Fruit fly (Drosophila melanogaster) whole organism, prepupa: ENCODE data around the gene CG32270.

ENCODE experiments used
- CG1621 ChIP-seq: fragments of 200-800 bp; sonication (Bioruptor generic); optimal IDR thresholded peaks from 3 replicates; lab custom pipeline; 2018; ENCODE audit warnings: missing biosample characterization, mild to moderate bottlenecking, missing genetic modification characterization
- OdsH ChIP-seq: fragments of 200-800 bp; sonication (Bioruptor generic); optimal IDR thresholded peaks from 3 replicates; lab custom pipeline; 2016; ENCODE audit warnings: missing biosample characterization, missing genetic modification characterization
- dac ChIP-seq: fragments of 200-800 bp; sonication (Bioruptor generic); optimal IDR thresholded peaks from 2 replicates; lab custom pipeline; 2017; ENCODE audit warnings: missing biosample characterization, mild to moderate bottlenecking, missing genetic modification characterization
- esn ChIP-seq: fragments of 200-800 bp; sonication (Bioruptor generic); optimal IDR thresholded peaks from 2 replicates; lab custom pipeline; 2016; ENCODE audit warnings: missing biosample characterization, mild to moderate bottlenecking, missing genetic modification characterization, moderate library complexity
- fkh ChIP-seq: fragments of 200-800 bp; sonication (Bioruptor generic); optimal IDR thresholded peaks from 3 replicates; lab custom pipeline; 2017; ENCODE audit warnings: missing biosample characterization, mild to moderate bottlenecking, missing genetic modification characterization, moderate library complexity
- net ChIP-seq: fragments of 200-800 bp; sonication (Bioruptor generic); optimal IDR thresholded peaks from 3 replicates; lab custom pipeline; 2016; ENCODE audit warnings: missing biosample characterization, missing genetic modification characterization

DNA sequence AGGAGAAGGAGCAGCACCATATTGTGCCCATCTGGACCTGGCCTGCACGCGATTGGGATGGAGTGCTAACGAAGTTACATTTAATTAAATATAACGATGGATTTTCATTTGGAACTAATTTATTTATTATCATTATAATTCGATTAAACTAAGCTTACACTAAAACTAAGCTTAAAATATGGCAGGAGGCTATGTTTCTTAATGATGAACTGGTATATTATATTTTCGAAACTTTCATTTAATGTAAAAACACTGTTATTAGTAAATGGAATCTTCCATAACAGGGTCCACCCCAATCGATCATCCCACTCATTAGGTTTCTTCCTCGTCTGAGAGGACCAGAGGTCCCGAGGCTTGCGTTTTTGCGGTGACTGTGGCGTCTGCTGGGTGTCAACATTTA, 36.4 kb upstream of the CG32270 start:
- TF ChIP-seq esn (GFP tag; lab: Kevin White, UChicago) (peak; percentile 89), fkh (GFP tag; lab: Kevin White, UChicago) (no peak), net (GFP tag; lab: Kevin White, UChicago) (peak; percentile 89), OdsH (GFP tag; lab: Kevin White, UChicago) (peak; percentile 87), CG1621 (peak; percentile 88), dac (GFP tag; lab: Kevin White, UChicago) (no peak)
